Worm (Caenorhabditis elegans) whole organism, L3 larva: ENCODE results near the gene acbp-6.

ENCODE experiments used
- R02D3.7 ChIP-seq: fragments of 150-350 bp; optimal IDR thresholded peaks from 2 replicates; lab custom pipeline; 2014; ENCODE audit warnings: missing biosample characterization, missing genetic modification characterization
- ZK546.5 ChIP-seq: sonication (generic microtip); optimal IDR thresholded peaks from 2 replicates; lab custom pipeline; 2017; ENCODE audit warnings: missing biosample characterization, missing genetic modification characterization
- aly-2 ChIP-seq: fragments of 150-350 bp; optimal IDR thresholded peaks from 2 replicates; lab custom pipeline; 2014; ENCODE audit warnings: missing biosample characterization, missing genetic modification characterization
- ama-1 ChIP-seq: fragments of 150-350 bp; optimal IDR thresholded peaks from 2 replicates; lab custom pipeline; 2018
- ceh-16 ChIP-seq: sonication (generic microtip); optimal IDR thresholded peaks from 2 replicates; lab custom pipeline; 2017; ENCODE audit warnings: missing biosample characterization, missing genetic modification characterization
- ceh-28 ChIP-seq: fragments of 150-350 bp; optimal IDR thresholded peaks from 2 replicates; lab custom pipeline; 2014; ENCODE audit warnings: missing biosample characterization, missing genetic modification reagents, missing genetic modification characterization
- ceh-82 ChIP-seq: fragments of 150-350 bp; optimal IDR thresholded peaks from 2 replicates; lab custom pipeline; 2014; ENCODE audit warnings: missing biosample characterization, missing genetic modification characterization
- ceh-9 ChIP-seq: sonication (generic microtip); optimal IDR thresholded peaks from 2 replicates; lab custom pipeline; 2018; ENCODE audit warnings: missing biosample characterization, missing genetic modification characterization
- daf-12 ChIP-seq: fragments of 150-350 bp; optimal IDR thresholded peaks from 2 replicates; lab custom pipeline; 2014; ENCODE audit warnings: missing biosample characterization, missing genetic modification reagents, missing genetic modification characterization
- egl-27 ChIP-seq: sonication (generic microtip); optimal IDR thresholded peaks from 4 replicates; lab custom pipeline; 2017; ENCODE audit warnings: missing biosample characterization, missing genetic modification reagents, missing genetic modification characterization
- egl-5 ChIP-seq: fragments of 150-350 bp; optimal IDR thresholded peaks from 2 replicates; lab custom pipeline; 2017; ENCODE audit warnings: missing biosample characterization, missing genetic modification reagents, missing genetic modification characterization, inconsistent platforms
- elt-1 ChIP-seq: fragments of 150-350 bp; optimal IDR thresholded peaks from 2 replicates; lab custom pipeline; 2014; ENCODE audit warnings: missing biosample characterization, missing genetic modification characterization
- elt-2 ChIP-seq: sonication (generic microtip); optimal IDR thresholded peaks from 2 replicates; lab custom pipeline; 2016; ENCODE audit warnings: missing genetic modification reagents, mild to moderate bottlenecking, missing genetic modification characterization, missing compliant biosample characterization
- elt-3 ChIP-seq, 3 experiments: fragments of 150-350 bp in 1 of 3; sonication (generic microtip) in 2 of 3; optimal IDR thresholded peaks; 2 replicates in 2 of 3; 4 replicates in 1 of 3; lab custom pipeline; 2014 to 2017; ENCODE audit warnings: missing biosample characterization in 3 of 3, missing genetic modification characterization in 3 of 3
- eor-1 ChIP-seq, 2 experiments: fragments of 150-350 bp; optimal IDR thresholded peaks; 2 replicates each; lab custom pipeline; 2014 to 2018; ENCODE audit warnings: missing biosample characterization in 2 of 2, missing genetic modification characterization in 2 of 2
- fkh-10 ChIP-seq: sonication (generic microtip); optimal IDR thresholded peaks from 2 replicates; lab custom pipeline; 2017; ENCODE audit warnings: missing biosample characterization, missing genetic modification reagents, missing genetic modification characterization
- fkh-2 ChIP-seq: fragments of 150-350 bp; optimal IDR thresholded peaks from 2 replicates; lab custom pipeline; 2014; ENCODE audit warnings: missing biosample characterization, missing genetic modification reagents, missing genetic modification characterization
- fos-1 ChIP-seq: fragments of 150-350 bp; optimal IDR thresholded peaks from 2 replicates; lab custom pipeline; 2014; ENCODE audit warnings: missing biosample characterization, missing genetic modification characterization
- hmg-11 ChIP-seq: sonication (generic microtip); optimal IDR thresholded peaks from 2 replicates; lab custom pipeline; 2016; ENCODE audit warnings: missing genetic modification characterization, missing compliant biosample characterization
- jun-1 ChIP-seq: fragments of 150-350 bp; optimal IDR thresholded peaks from 2 replicates; lab custom pipeline; 2014; ENCODE audit warnings: missing biosample characterization, missing genetic modification reagents, missing genetic modification characterization
- lin-15B ChIP-seq: fragments of 150-350 bp; optimal IDR thresholded peaks from 2 replicates; lab custom pipeline; 2014; ENCODE audit warnings: missing biosample characterization, missing genetic modification characterization
- lin-39 ChIP-seq: fragments of 150-350 bp; optimal IDR thresholded peaks from 2 replicates; lab custom pipeline; 2018; ENCODE audit warnings: missing biosample characterization, missing genetic modification reagents, missing genetic modification characterization
- lsy-12 ChIP-seq: sonication (generic microtip); optimal IDR thresholded peaks from 2 replicates; lab custom pipeline; 2016; ENCODE audit warnings: mild to moderate bottlenecking, missing genetic modification characterization, missing compliant biosample characterization
- mdl-1 ChIP-seq: fragments of 150-350 bp; optimal IDR thresholded peaks from 2 replicates; lab custom pipeline; 2014; ENCODE audit warnings: missing biosample characterization, missing genetic modification characterization
- mml-1 ChIP-seq: fragments of 150-350 bp; sonication (generic microtip); optimal IDR thresholded peaks from 3 replicates; lab custom pipeline; 2014; ENCODE audit warnings: missing biosample characterization, missing genetic modification characterization
- nfya-1 ChIP-seq: sonication (generic microtip); optimal IDR thresholded peaks from 2 replicates; lab custom pipeline; 2017; ENCODE audit warnings: missing genetic modification characterization, mild to moderate bottlenecking, missing compliant biosample characterization, antibody characterized with exemption, moderate library complexity; ENCODE audit not compliant: insufficient read depth
- nhr-11 ChIP-seq: fragments of 150-350 bp; optimal IDR thresholded peaks from 2 replicates; lab custom pipeline; 2014; ENCODE audit warnings: missing biosample characterization, missing genetic modification characterization
- nhr-12 ChIP-seq: fragments of 150-350 bp; optimal IDR thresholded peaks from 2 replicates; lab custom pipeline; 2014; ENCODE audit warnings: missing biosample characterization, missing genetic modification characterization
- nhr-23 ChIP-seq: fragments of 150-350 bp; optimal IDR thresholded peaks from 2 replicates; lab custom pipeline; 2014; ENCODE audit warnings: missing biosample characterization, missing genetic modification reagents, missing genetic modification characterization
- nhr-237 ChIP-seq: fragments of 150-350 bp; optimal IDR thresholded peaks from 2 replicates; lab custom pipeline; 2014; ENCODE audit warnings: missing biosample characterization, missing genetic modification characterization
- nhr-25 ChIP-seq: sonication (generic microtip); optimal IDR thresholded peaks from 2 replicates; lab custom pipeline; 2017; ENCODE audit warnings: missing biosample characterization, missing genetic modification characterization
- nhr-28 ChIP-seq: fragments of 150-350 bp; optimal IDR thresholded peaks from 2 replicates; lab custom pipeline; 2014; ENCODE audit warnings: missing biosample characterization, missing genetic modification characterization
- nhr-43 ChIP-seq: sonication (generic microtip); optimal IDR thresholded peaks from 2 replicates; lab custom pipeline; 2016; ENCODE audit warnings: mild to moderate bottlenecking, missing genetic modification characterization, missing compliant biosample characterization; ENCODE audit not compliant: poor library complexity, severe bottlenecking
- nhr-67 ChIP-seq: fragments of 150-350 bp; optimal IDR thresholded peaks from 2 replicates; lab custom pipeline; 2014; ENCODE audit warnings: missing biosample characterization, missing genetic modification characterization
- nhr-76 ChIP-seq: fragments of 150-350 bp; sonication (generic microtip); optimal IDR thresholded peaks from 5 replicates; lab custom pipeline; 2014; ENCODE audit warnings: missing biosample characterization, missing genetic modification characterization
- nhr-77 ChIP-seq: fragments of 150-350 bp; optimal IDR thresholded peaks from 2 replicates; lab custom pipeline; 2014; ENCODE audit warnings: missing biosample characterization, missing genetic modification characterization
- pha-4 ChIP-seq: fragments of 150-350 bp; optimal IDR thresholded peaks from 2 replicates; lab custom pipeline; 2014; ENCODE audit warnings: missing biosample characterization, missing genetic modification reagents, missing genetic modification characterization
- pqm-1 ChIP-seq: fragments of 150-350 bp; optimal IDR thresholded peaks from 2 replicates; lab custom pipeline; 2017; ENCODE audit warnings: missing biosample characterization, missing genetic modification characterization, inconsistent platforms
- sea-2 ChIP-seq: fragments of 150-350 bp; sonication (generic microtip); optimal IDR thresholded peaks from 4 replicates; lab custom pipeline; 2014; ENCODE audit warnings: missing biosample characterization, missing genetic modification reagents, missing genetic modification characterization
- skn-1 ChIP-seq: fragments of 150-350 bp; optimal IDR thresholded peaks from 2 replicates; lab custom pipeline; 2014; ENCODE audit warnings: missing biosample characterization, missing genetic modification characterization
- snpc-4 ChIP-seq: fragments of 150-350 bp; optimal IDR thresholded peaks from 2 replicates; lab custom pipeline; 2014; ENCODE audit warnings: missing biosample characterization, missing genetic modification characterization
- tbx-2 ChIP-seq: sonication (generic microtip); optimal IDR thresholded peaks from 2 replicates; lab custom pipeline; 2016; ENCODE audit warnings: mild to moderate bottlenecking, missing genetic modification characterization, missing compliant biosample characterization
- unc-39 ChIP-seq: sonication (generic microtip); optimal IDR thresholded peaks from 4 replicates; lab custom pipeline; 2017; ENCODE audit warnings: missing biosample characterization, missing genetic modification characterization
- unc-62 ChIP-seq: fragments of 150-350 bp; sonication (generic microtip); optimal IDR thresholded peaks from 4 replicates; lab custom pipeline; 2014; ENCODE audit warnings: missing biosample characterization, missing genetic modification reagents, missing genetic modification characterization
- zag-1 ChIP-seq: fragments of 150-350 bp; optimal IDR thresholded peaks from 2 replicates; lab custom pipeline; 2014; ENCODE audit warnings: missing biosample characterization, missing genetic modification characterization
- ztf-11 ChIP-seq: fragments of 150-350 bp; optimal IDR thresholded peaks from 2 replicates; lab custom pipeline; 2014; ENCODE audit warnings: missing biosample characterization, missing genetic modification characterization
- ztf-4 ChIP-seq: fragments of 150-350 bp; optimal IDR thresholded peaks from 2 replicates; lab custom pipeline; 2014; ENCODE audit warnings: missing biosample characterization, missing genetic modification characterization

The acbp-6 gene

ce11 chrII:11960596-11961217 lies 12.8 kb downstream of the acbp-6 start (continued):
- TF ChIP-seq R02D3.7 (tag; lab: Kevin White, UChicago), result peak; percentile 68
- TF ChIP-seq nfya-1, result peak; percentile 62
- no peak for TF ChIP-seq ceh-9
- TF ChIP-seq egl-27 (tag; lab: Kevin White, UChicago), result no peak
- no peak for TF ChIP-seq fkh-2
- no peak for TF ChIP-seq skn-1 (tag; lab: Kevin White, UChicago)
- TF ChIP-seq ztf-4, result peak; percentile 22
- peak; percentile 12 for TF ChIP-seq nhr-23
- peak; percentile 27 for TF ChIP-seq jun-1 (tag; lab: Kevin White, UChicago)

DNA sequence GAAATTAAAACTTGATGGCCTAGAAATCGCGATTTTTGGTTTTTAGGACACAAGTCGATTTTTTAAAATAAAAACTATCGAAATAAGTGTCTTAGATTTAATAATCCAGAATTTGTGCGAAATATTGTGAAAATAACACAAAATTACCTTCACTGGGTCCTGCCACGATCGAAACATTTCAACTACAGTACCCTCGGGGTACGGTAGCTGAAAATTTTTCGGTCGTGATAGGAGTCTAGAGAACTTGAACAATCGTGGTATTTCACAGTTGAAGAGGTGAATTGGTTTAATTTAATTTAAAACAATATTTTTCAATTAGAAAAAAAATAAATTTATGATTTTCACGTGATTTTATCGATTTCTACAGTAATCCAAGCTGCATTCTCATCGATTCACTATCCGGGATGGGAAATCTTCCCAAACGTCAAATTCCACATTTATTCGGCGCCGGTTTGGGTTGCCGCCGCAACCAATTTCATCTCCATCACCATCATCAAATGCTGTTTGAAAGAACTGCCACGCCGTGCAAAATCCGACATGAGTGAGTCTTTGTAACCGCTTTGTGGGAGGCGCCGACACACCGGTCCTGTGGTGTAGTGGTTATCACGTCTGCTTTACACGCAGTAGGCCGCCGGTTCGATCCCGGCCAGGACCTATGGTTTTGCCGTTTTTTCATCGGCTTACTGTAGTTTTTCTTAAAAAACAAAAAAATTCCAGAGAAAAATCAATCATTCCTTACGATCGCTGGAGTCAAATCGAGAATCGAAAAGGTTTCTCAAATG lies 14.5 kb downstream of the acbp-6 start:
- TF ChIP-seq elt-2 (tag; lab: Kevin White, UChicago) (peak; percentile 8), nhr-28 (tag; lab: Kevin White, UChicago) (no peak), ztf-4 (no peak), tbx-2 (tag; lab: Kevin White, UChicago) (no peak), ZK546.5 (tag; lab: Kevin White, UChicago) (no peak), fkh-10 (GFP tag; lab: Kevin White, UChicago) (no peak), unc-62 (GFP tag; lab: Kevin White, UChicago) (no peak), egl-5 (tag; lab: Kevin White, UChicago) (peak; percentile 18), pha-4 (peak; percentile 48), elt-3 (tag; optimal IDR thresholded peaks at IDR 0.05; lab: Kevin White, UChicago) (no peak), ama-1 (lab: Kevin White, UChicago) (no peak), lin-15B (peak; percentile 32), zag-1 (tag; lab: Kevin White, UChicago) (no peak), aly-2 (tag; lab: Kevin White, UChicago) (no peak), mml-1 (tag; lab: Kevin White, UChicago) (no peak), nhr-12 (tag; lab: Kevin White, UChicago) (no peak), nhr-67 (tag; lab: Kevin White, UChicago) (no peak), ceh-28 (tag; lab: Kevin White, UChicago) (no peak), ceh-82 (no peak), sea-2 (GFP tag; lab: Kevin White, UChicago) (no peak), ceh-16 (tag; lab: Kevin White, UChicago) (peak; percentile 2), nhr-77 (tag; lab: Kevin White, UChicago) (no peak), ceh-9 (no peak), R02D3.7 (tag; lab: Kevin White, UChicago) (no peak), unc-39 (tag; lab: Kevin White, UChicago) (no peak), snpc-4 (tag; lab: Kevin White, UChicago) (peak; percentile 5), ztf-11 (tag; lab: Kevin White, UChicago) (no peak), nhr-76 (no peak), elt-1 (tag; lab: Kevin White, UChicago) (no peak), nhr-237 (tag; lab: Kevin White, UChicago) (no peak), nhr-23 (peak; percentile 22), mdl-1 (tag; lab: Kevin White, UChicago) (no peak), lsy-12 (tag; lab: Kevin White, UChicago) (peak; percentile 50), nhr-11 (tag; lab: Kevin White, UChicago) (no peak), lin-39 (tag; lab: Kevin White, UChicago) (peak; percentile 70), daf-12 (tag; lab: Kevin White, UChicago) (no peak), jun-1 (tag; lab: Kevin White, UChicago) (no peak), eor-1 (tag; optimal IDR thresholded peaks at IDR 0.05; lab: Kevin White, UChicago) (no peak), fos-1 (no peak), nhr-25 (tag; lab: Kevin White, UChicago) (no peak), egl-27 (tag; lab: Kevin White, UChicago) (no peak), fkh-2 (no peak), hmg-11 (peak; percentile 75), nfya-1 (peak; percentile 62), nhr-43 (tag; lab: Kevin White, UChicago) (no peak), skn-1 (tag; lab: Kevin White, UChicago) (no peak), pqm-1 (tag; lab: Kevin White, UChicago) (no peak)
- TF ChIP-seq, all 47 proteins: peak for 11
